Worm (Caenorhabditis elegans) whole organism, late embryonic: ENCODE results near the gene F59A1.11.

Experiments used
- T23F11.4 ChIP-seq: fragments of 200-800 bp; sonication (Bioruptor generic); optimal IDR thresholded peaks from 2 replicates; lab custom pipeline; 2018; ENCODE audit warnings: mild to moderate bottlenecking, missing genetic modification characterization, missing compliant biosample characterization
- Y22D7AL.16 ChIP-seq: sonication (generic microtip); optimal IDR thresholded peaks from 2 replicates; lab custom pipeline; 2016; ENCODE audit warnings: missing genetic modification characterization, missing compliant biosample characterization
- ahr-1 ChIP-seq: sonication (generic microtip); optimal IDR thresholded peaks from 2 replicates; lab custom pipeline; 2016; ENCODE audit warnings: missing genetic modification characterization, missing compliant biosample characterization
- ceh-14 ChIP-seq: sonication (generic microtip); optimal IDR thresholded peaks from 2 replicates; lab custom pipeline; 2016; ENCODE audit warnings: missing genotype, missing genetic modification characterization, missing compliant biosample characterization
- ceh-18 ChIP-seq: sonication (generic microtip); optimal IDR thresholded peaks from 2 replicates; lab custom pipeline; 2016; ENCODE audit warnings: missing genetic modification characterization, missing compliant biosample characterization
- ceh-19 ChIP-seq: fragments of 200-800 bp; sonication (Bioruptor generic); optimal IDR thresholded peaks from 2 replicates; lab custom pipeline; 2018; ENCODE audit warnings: mild to moderate bottlenecking, missing genetic modification characterization, missing compliant biosample characterization
- ceh-2 ChIP-seq: sonication (generic microtip); optimal IDR thresholded peaks from 2 replicates; lab custom pipeline; 2016; ENCODE audit warnings: missing genotype, missing genetic modification characterization, missing compliant biosample characterization
- ceh-30 ChIP-seq: fragments of 150-350 bp; optimal IDR thresholded peaks from 2 replicates; lab custom pipeline; 2014; ENCODE audit warnings: missing biosample characterization, missing genetic modification characterization
- ceh-31 ChIP-seq: sonication (generic microtip); optimal IDR thresholded peaks from 2 replicates; lab custom pipeline; 2016; ENCODE audit warnings: missing genetic modification characterization, missing compliant biosample characterization
- ceh-34 ChIP-seq: sonication (generic microtip); optimal IDR thresholded peaks from 2 replicates; lab custom pipeline; 2016; ENCODE audit warnings: mild to moderate bottlenecking, missing genetic modification characterization, missing compliant biosample characterization
- che-1 ChIP-seq: sonication (generic microtip); optimal IDR thresholded peaks from 2 replicates; lab custom pipeline; 2016; ENCODE audit warnings: mild to moderate bottlenecking, missing genetic modification characterization, missing compliant biosample characterization
- dmd-4 ChIP-seq: sonication (generic microtip); optimal IDR thresholded peaks from 2 replicates; lab custom pipeline; 2016; ENCODE audit warnings: borderline replicate concordance, missing genetic modification characterization, missing compliant biosample characterization
- dve-1 ChIP-seq: sonication (generic microtip); optimal IDR thresholded peaks from 2 replicates; lab custom pipeline; 2017; ENCODE audit warnings: antibody characterized with exemption, mild to moderate bottlenecking, missing genetic modification characterization, missing compliant biosample characterization
- elt-2 ChIP-seq: sonication (generic microtip); optimal IDR thresholded peaks from 2 replicates; lab custom pipeline; 2016; ENCODE audit warnings: missing genetic modification reagents, missing genetic modification characterization, missing compliant biosample characterization
- fax-1 ChIP-seq: sonication (generic microtip); optimal IDR thresholded peaks from 2 replicates; lab custom pipeline; 2016; ENCODE audit warnings: missing genotype, missing genetic modification characterization, missing compliant biosample characterization
- fkh-10 ChIP-seq: fragments of 150-350 bp; optimal IDR thresholded peaks from 2 replicates; lab custom pipeline; 2014; ENCODE audit warnings: missing biosample characterization, missing genetic modification reagents, missing genetic modification characterization
- fkh-6 ChIP-seq: sonication (generic microtip); optimal IDR thresholded peaks from 2 replicates; lab custom pipeline; 2016; ENCODE audit warnings: missing genetic modification characterization, missing compliant biosample characterization
- gmeb-2 ChIP-seq: sonication (generic microtip); optimal IDR thresholded peaks from 2 replicates; lab custom pipeline; 2016; ENCODE audit warnings: missing genetic modification characterization, inconsistent platforms, missing compliant biosample characterization
- hlh-30 ChIP-seq: sonication (generic microtip); optimal IDR thresholded peaks from 2 replicates; lab custom pipeline; 2017; ENCODE audit warnings: antibody characterized with exemption, missing genetic modification characterization, missing compliant biosample characterization; ENCODE audit not compliant: insufficient read depth
- hlh-6 ChIP-seq: sonication (generic microtip); optimal IDR thresholded peaks from 2 replicates; lab custom pipeline; 2016; ENCODE audit warnings: missing genotype, missing genetic modification characterization, missing compliant biosample characterization
- hlh-8 ChIP-seq: sonication (generic microtip); optimal IDR thresholded peaks from 2 replicates; lab custom pipeline; 2016; ENCODE audit warnings: missing genotype, missing genetic modification characterization, missing compliant biosample characterization
- lin-11 ChIP-seq: fragments of 200-800 bp; sonication (Bioruptor generic); optimal IDR thresholded peaks from 2 replicates; lab custom pipeline; 2018; ENCODE audit warnings: mild to moderate bottlenecking, missing genetic modification characterization, missing compliant biosample characterization
- nhr-11 ChIP-seq: fragments of 150-350 bp; optimal IDR thresholded peaks from 2 replicates; lab custom pipeline; 2014; ENCODE audit warnings: missing biosample characterization, missing genetic modification characterization
- npax-4 ChIP-seq: sonication (generic microtip); optimal IDR thresholded peaks from 2 replicates; lab custom pipeline; 2016; ENCODE audit warnings: missing genetic modification characterization, missing compliant biosample characterization
- odd-2 ChIP-seq: sonication (generic microtip); optimal IDR thresholded peaks from 2 replicates; lab custom pipeline; 2017; ENCODE audit warnings: antibody characterized with exemption, mild to moderate bottlenecking, missing genetic modification characterization, missing compliant biosample characterization
- pag-3 ChIP-seq: sonication (generic microtip); optimal IDR thresholded peaks from 2 replicates; lab custom pipeline; 2016; ENCODE audit warnings: missing compliant biosample characterization, missing genetic modification characterization, borderline replicate concordance
- pat-9 ChIP-seq: fragments of 200-800 bp; sonication (Bioruptor generic); optimal IDR thresholded peaks from 2 replicates; lab custom pipeline; 2018; ENCODE audit warnings: mild to moderate bottlenecking, missing genetic modification characterization, moderate library complexity, missing compliant biosample characterization
- pax-1 ChIP-seq: fragments of 150-350 bp; optimal IDR thresholded peaks from 2 replicates; lab custom pipeline; 2014; ENCODE audit warnings: missing biosample characterization, missing genetic modification characterization
- pros-1 ChIP-seq: fragments of 150-350 bp; optimal IDR thresholded peaks from 2 replicates; lab custom pipeline; 2014; ENCODE audit warnings: missing biosample characterization, missing genetic modification reagents, missing genetic modification characterization
- ref-2 ChIP-seq: sonication (generic microtip); optimal IDR thresholded peaks from 2 replicates; lab custom pipeline; 2016; ENCODE audit warnings: missing genetic modification characterization, missing compliant biosample characterization
- rnt-1 ChIP-seq: sonication (generic microtip); optimal IDR thresholded peaks from 2 replicates; lab custom pipeline; 2016; ENCODE audit warnings: missing genetic modification characterization, missing compliant biosample characterization
- sdc-2 ChIP-seq: sonication (generic microtip); optimal IDR thresholded peaks from 2 replicates; lab custom pipeline; 2016; ENCODE audit warnings: missing genotype, missing genetic modification characterization, missing compliant biosample characterization
- syd-9 ChIP-seq: sonication (generic microtip); optimal IDR thresholded peaks from 2 replicates; lab custom pipeline; 2016; ENCODE audit warnings: mild to moderate bottlenecking, missing genetic modification characterization, moderate library complexity, missing compliant biosample characterization
- ttx-3 ChIP-seq: sonication (generic microtip); optimal IDR thresholded peaks from 2 replicates; lab custom pipeline; 2016; ENCODE audit warnings: missing genetic modification reagents, missing genetic modification characterization, missing compliant biosample characterization
- unc-3 ChIP-seq, 2 experiments: fragments of 200-800 bp in 1 of 2; sonication (Bioruptor generic) in 1 of 2; sonication (generic microtip) in 1 of 2; conservative IDR thresholded peaks in 1 of 2; optimal IDR thresholded peaks in 1 of 2; 2 replicates each; pipeline versions ENCODE4 v1.3.6 to Lab custom; 2016 to 2022; ENCODE audit warnings: missing compliant biosample characterization in 2 of 2, missing genetic modification characterization in 2 of 2, missing genetic modification reagents in 1 of 2
- unc-42 ChIP-seq: sonication (generic microtip); optimal IDR thresholded peaks from 2 replicates; lab custom pipeline; 2016; ENCODE audit warnings: missing genotype, missing genetic modification characterization, missing compliant biosample characterization
- unc-55 ChIP-seq: sonication (generic microtip); optimal IDR thresholded peaks from 2 replicates; lab custom pipeline; 2017; ENCODE audit warnings: missing biosample characterization, missing genetic modification reagents, missing genetic modification characterization
- unc-86 ChIP-seq: sonication (generic microtip); optimal IDR thresholded peaks from 2 replicates; lab custom pipeline; 2016; ENCODE audit warnings: missing genetic modification characterization, missing compliant biosample characterization
- zip-5 ChIP-seq: sonication (generic microtip); optimal IDR thresholded peaks from 2 replicates; lab custom pipeline; 2016; ENCODE audit warnings: missing genetic modification characterization, missing compliant biosample characterization
- ztf-16 ChIP-seq: sonication (generic microtip); optimal IDR thresholded peaks from 2 replicates; lab custom pipeline; 2017; ENCODE audit warnings: missing genetic modification characterization, missing compliant biosample characterization

The F59A1.11 gene

DNA sequence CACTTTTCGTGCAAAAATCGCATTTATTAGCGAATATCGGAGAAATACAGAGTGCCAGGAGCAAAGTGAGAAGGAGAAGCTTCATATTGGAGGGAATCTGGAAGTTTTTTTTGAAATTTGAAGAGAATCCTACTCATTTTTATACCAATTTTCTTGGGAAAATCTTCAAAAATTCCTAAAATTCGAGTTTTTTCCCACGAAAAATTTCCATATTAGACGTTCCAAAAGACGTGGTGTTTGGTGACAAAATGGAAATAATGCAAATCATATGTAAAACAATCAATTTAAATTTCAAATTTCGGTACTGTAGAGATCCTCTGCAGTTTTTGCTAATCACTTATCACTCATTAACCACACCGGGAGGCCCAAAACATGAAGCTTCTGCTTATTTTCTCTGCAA lies 19.1 kb upstream of the F59A1.11 start, which contains the start of the genes F59A1.16 and F59A1.6:
Gene F59A1.16, minus strand, starts transcription at position 101 of the 400 bp plus-strand sequence.
Gene F59A1.6, plus strand, starts transcription at position 285 of the 400 bp plus-strand sequence.
- TF ChIP-seq unc-3 (GFP tag; conservative IDR thresholded peaks at IDR 0.05; lab: Robert Waterston, UW) (no peak), unc-3 (tag; optimal IDR thresholded peaks at IDR 0.05; lab: Kevin White, UChicago) (no peak), ztf-16 (no peak), unc-86 (tag; lab: Kevin White, UChicago) (no peak), pag-3 (tag; lab: Kevin White, UChicago) (no peak), rnt-1 (no peak), ceh-2 (tag; lab: Kevin White, UChicago) (no peak), fkh-6 (tag; lab: Kevin White, UChicago) (no peak), ceh-19 (GFP tag; lab: Kevin White, UChicago) (no peak), hlh-8 (tag; lab: Kevin White, UChicago) (no peak), nhr-11 (tag; lab: Kevin White, UChicago) (no peak), gmeb-2 (tag; lab: Kevin White, UChicago) (no peak), ceh-34 (tag; lab: Kevin White, UChicago) (no peak), ceh-31 (tag; lab: Kevin White, UChicago) (no peak), ahr-1 (tag; lab: Kevin White, UChicago) (no peak), ceh-30 (tag; lab: Kevin White, UChicago) (no peak)

DNA sequence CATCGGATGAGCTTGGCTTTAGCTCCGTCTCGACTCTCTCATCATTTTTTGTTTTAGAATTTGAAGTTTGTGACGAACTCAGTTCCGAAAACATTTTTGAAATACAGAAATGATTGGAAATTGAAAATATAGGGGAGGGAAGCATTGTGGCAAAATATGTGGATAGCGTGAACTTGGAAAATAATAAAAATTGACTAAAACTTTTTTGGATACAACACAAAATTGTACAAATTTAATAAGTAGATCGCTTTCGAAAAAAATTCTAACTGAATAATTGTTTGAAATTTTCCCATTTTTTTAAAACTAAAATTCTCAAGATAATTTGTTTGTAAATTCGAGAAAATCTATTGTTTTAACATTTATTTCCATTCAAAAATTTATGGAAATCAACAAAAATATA lies 18.0 kb upstream of the F59A1.11 start, which contains the start of gene F59A1.15:
Gene F59A1.15, minus strand, starts transcription at position 101 of the 400 bp plus-strand sequence.
- no peak for TF ChIP-seq pros-1 (tag; lab: Kevin White, UChicago)
- no peak for TF ChIP-seq unc-55
- no peak for TF ChIP-seq syd-9 (tag; lab: Kevin White, UChicago)
- TF ChIP-seq ceh-18 = no peak
- no peak for TF ChIP-seq lin-11
- TF ChIP-seq dve-1 (tag; lab: Kevin White, UChicago) = no peak
- TF ChIP-seq T23F11.4 (GFP tag; lab: Kevin White, UChicago) = no peak
- TF ChIP-seq odd-2 = no peak
- TF ChIP-seq npax-4 = no peak
- TF ChIP-seq unc-3 (GFP tag; conservative IDR thresholded peaks at IDR 0.05; lab: Robert Waterston, UW) = no peak
- TF ChIP-seq unc-3 (tag; optimal IDR thresholded peaks at IDR 0.05; lab: Kevin White, UChicago) = no peak
- TF ChIP-seq ceh-34 (tag; lab: Kevin White, UChicago) = no peak
- TF ChIP-seq dmd-4 (tag; lab: Kevin White, UChicago) = no peak
- TF ChIP-seq, all 69 proteins: peak for 0

DNA sequence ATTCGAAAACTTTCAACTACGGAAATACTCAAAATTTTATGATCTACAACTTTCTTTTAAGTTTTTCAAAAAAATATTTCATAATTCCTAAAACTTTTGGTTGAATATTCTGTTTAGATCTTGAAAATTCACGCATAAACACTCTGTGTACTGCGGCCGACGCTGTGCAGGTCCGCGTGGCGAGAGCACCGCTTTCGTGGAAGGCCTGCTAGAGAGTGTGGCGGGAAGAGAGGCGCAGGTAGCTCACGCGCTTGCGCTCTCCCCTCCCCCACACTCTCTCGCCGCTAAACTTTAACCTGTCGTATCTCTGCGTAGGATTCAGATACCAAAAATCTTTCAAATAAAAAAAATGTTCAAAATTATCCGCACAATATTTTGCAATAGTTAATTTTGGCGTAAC lies 17.5 kb upstream of the F59A1.11 start:
- TF ChIP-seq ttx-3 = no peak
- TF ChIP-seq pros-1 (tag; lab: Kevin White, UChicago) = no peak

DNA sequence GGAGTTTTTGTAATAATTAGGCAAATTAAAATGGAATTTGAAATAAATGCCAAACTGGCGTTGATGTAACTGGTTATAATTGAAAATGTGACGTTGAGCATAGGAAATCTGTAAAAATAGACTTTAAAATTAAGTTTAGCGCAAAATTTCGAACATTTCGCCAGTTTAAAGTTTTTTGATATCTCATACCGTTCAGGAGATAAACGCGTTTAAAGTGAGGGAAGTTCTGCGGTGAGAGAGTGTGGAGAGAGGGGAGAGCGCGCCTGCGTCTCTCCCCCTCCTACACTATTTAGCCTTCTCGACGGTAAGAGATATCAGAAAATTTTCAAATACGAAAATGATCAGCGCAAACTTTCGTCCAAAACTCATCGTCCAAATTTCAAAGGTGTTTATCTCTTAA lies 10.7 kb upstream of the F59A1.11 start, which contains the start of gene str-92:
Gene str-92, minus strand, starts transcription at position 101 of the 400 bp plus-strand sequence.
- TF ChIP-seq sdc-2 (tag; lab: Kevin White, UChicago) (no peak), pag-3 (tag; lab: Kevin White, UChicago) (no peak)
- TF ChIP-seq, all 69 proteins: peak for 0

DNA sequence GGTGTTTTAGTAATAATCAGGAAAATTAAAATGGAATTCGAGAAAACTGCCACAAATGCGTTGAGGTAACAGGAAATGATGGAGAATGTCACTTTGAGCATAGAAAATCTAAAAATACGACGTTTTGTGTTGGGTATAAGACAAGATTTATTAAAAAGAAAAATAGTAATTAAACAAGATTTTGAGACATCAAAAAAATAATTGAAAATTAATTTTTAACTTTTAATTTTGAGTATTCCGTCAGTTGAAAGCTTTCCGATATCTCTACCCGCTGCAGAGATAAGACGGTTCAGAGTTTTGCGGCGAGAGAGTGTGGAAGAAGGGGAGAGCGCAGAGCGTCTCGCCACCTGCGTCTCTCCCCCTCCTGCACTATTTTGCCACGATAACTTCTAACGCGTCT lies 7.5 kb upstream of the F59A1.11 start, which contains the start of gene str-93:
Gene str-93, minus strand, starts transcription at position 101 of the 400 bp plus-strand sequence.
- TF ChIP-seq ceh-18 = no peak
- no peak for TF ChIP-seq ref-2 (tag; lab: Kevin White, UChicago)
- no peak for TF ChIP-seq zip-5 (tag; lab: Kevin White, UChicago)
- no peak for TF ChIP-seq hlh-8 (tag; lab: Kevin White, UChicago)
- no peak for TF ChIP-seq ceh-14 (tag; lab: Kevin White, UChicago)
- no peak for TF ChIP-seq hlh-6 (tag; lab: Kevin White, UChicago)
- TF ChIP-seq Y22D7AL.16 (tag; lab: Kevin White, UChicago) = no peak
- TF ChIP-seq ttx-3 = no peak
- no peak for TF ChIP-seq hlh-30
- no peak for TF ChIP-seq dmd-4 (tag; lab: Kevin White, UChicago)
- no peak for TF ChIP-seq che-1 (tag; lab: Kevin White, UChicago)
- no peak for TF ChIP-seq fax-1 (tag; lab: Kevin White, UChicago)
- TF ChIP-seq unc-3 (GFP tag; conservative IDR thresholded peaks at IDR 0.05; lab: Robert Waterston, UW) = no peak
- TF ChIP-seq unc-3 (tag; optimal IDR thresholded peaks at IDR 0.05; lab: Kevin White, UChicago) = no peak
- TF ChIP-seq elt-2 (tag; lab: Kevin White, UChicago) = no peak
- no peak for TF ChIP-seq fkh-10
- no peak for TF ChIP-seq pax-1
- TF ChIP-seq unc-42 (tag; lab: Kevin White, UChicago) = no peak
- no peak for TF ChIP-seq T23F11.4 (GFP tag; lab: Kevin White, UChicago)
- TF ChIP-seq pat-9 (tag; lab: Kevin White, UChicago) = no peak
- no peak for TF ChIP-seq gmeb-2 (tag; lab: Kevin White, UChicago)
